Worm (Caenorhabditis elegans): Measurements from ENCODE around the gene gst-40.

DNA sequence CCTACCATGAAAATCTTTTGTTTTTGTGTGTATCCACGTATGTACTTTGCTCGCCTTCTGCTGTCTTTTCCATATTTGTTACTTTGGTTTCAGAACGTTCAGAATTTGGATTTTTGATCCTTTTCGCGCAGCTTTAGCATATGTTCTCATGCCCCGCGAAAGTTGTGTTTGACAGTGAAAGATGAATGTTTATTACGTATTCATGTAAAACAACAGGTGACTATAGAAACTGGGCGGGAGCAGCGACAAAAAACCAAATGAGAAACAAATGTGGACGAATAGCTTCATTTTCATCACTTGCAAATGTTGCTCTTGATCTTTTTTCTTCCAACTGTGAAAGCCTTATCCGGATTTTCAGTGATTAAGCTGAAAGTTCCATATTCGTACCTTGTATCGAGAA, 44.0 kb upstream of the gst-40 start, which contains the start of gene clec-164:
- TF ChIP-seq bed-1 (GFP tag; IDR thresholded peaks at IDR 0.05) (no peak), snpc-4 (GFP tag; optimal IDR thresholded peaks at IDR 0.05) (no peak), snpc-4 (tag; optimal IDR thresholded peaks at IDR 0.05) (no peak), zfh-2 (GFP tag; conservative IDR thresholded peaks at IDR 0.05) (no peak), lin-40 (tag; optimal IDR thresholded peaks at IDR 0.05) (no peak), attf-5 (GFP tag; optimal IDR thresholded peaks at IDR 0.05) (no peak), F23B12.7 (tag; optimal IDR thresholded peaks at IDR 0.05; ENCODE audit: insufficient read depth) (no peak), D2030.7 (GFP tag; IDR thresholded peaks at IDR 0.05) (no peak), lin-35 (GFP tag; optimal IDR thresholded peaks at IDR 0.05) (no peak), ama-1 (optimal IDR thresholded peaks at IDR 0.05) (no peak), ama-1 (GFP tag; optimal IDR thresholded peaks at IDR 0.05) (no peak)
